Worm (Caenorhabditis elegans) whole organism, L3 larva: Measurements from ENCODE around the gene Y56A3A.30.

ENCODE experiments used
- R02D3.7 ChIP-seq: fragments of 150-350 bp; optimal IDR thresholded peaks from 2 replicates; lab custom pipeline; 2014; ENCODE audit warnings: missing biosample characterization, missing genetic modification characterization
- ceh-16 ChIP-seq: sonication (generic microtip); optimal IDR thresholded peaks from 2 replicates; lab custom pipeline; 2017; ENCODE audit warnings: missing biosample characterization, missing genetic modification characterization
- daf-12 ChIP-seq: fragments of 150-350 bp; optimal IDR thresholded peaks from 2 replicates; lab custom pipeline; 2014; ENCODE audit warnings: missing biosample characterization, missing genetic modification reagents, missing genetic modification characterization
- egl-27 ChIP-seq: sonication (generic microtip); optimal IDR thresholded peaks from 4 replicates; lab custom pipeline; 2017; ENCODE audit warnings: missing biosample characterization, missing genetic modification reagents, missing genetic modification characterization
- elt-1 ChIP-seq: fragments of 150-350 bp; optimal IDR thresholded peaks from 2 replicates; lab custom pipeline; 2014; ENCODE audit warnings: missing biosample characterization, missing genetic modification characterization
- elt-2 ChIP-seq: sonication (generic microtip); optimal IDR thresholded peaks from 2 replicates; lab custom pipeline; 2016; ENCODE audit warnings: missing genetic modification reagents, mild to moderate bottlenecking, missing genetic modification characterization, missing compliant biosample characterization
- elt-3 ChIP-seq, 3 experiments: fragments of 150-350 bp in 1 of 3; sonication (generic microtip) in 2 of 3; optimal IDR thresholded peaks; 2 replicates in 2 of 3; 4 replicates in 1 of 3; lab custom pipeline; 2014 to 2017; ENCODE audit warnings: missing biosample characterization in 3 of 3, missing genetic modification characterization in 3 of 3
- fkh-10 ChIP-seq: sonication (generic microtip); optimal IDR thresholded peaks from 2 replicates; lab custom pipeline; 2017; ENCODE audit warnings: missing biosample characterization, missing genetic modification reagents, missing genetic modification characterization
- fkh-2 ChIP-seq: fragments of 150-350 bp; optimal IDR thresholded peaks from 2 replicates; lab custom pipeline; 2014; ENCODE audit warnings: missing biosample characterization, missing genetic modification reagents, missing genetic modification characterization
- hmg-11 ChIP-seq: sonication (generic microtip); optimal IDR thresholded peaks from 2 replicates; lab custom pipeline; 2016; ENCODE audit warnings: missing genetic modification characterization, missing compliant biosample characterization
- lin-15B ChIP-seq: fragments of 150-350 bp; optimal IDR thresholded peaks from 2 replicates; lab custom pipeline; 2014; ENCODE audit warnings: missing biosample characterization, missing genetic modification characterization
- mdl-1 ChIP-seq: fragments of 150-350 bp; optimal IDR thresholded peaks from 2 replicates; lab custom pipeline; 2014; ENCODE audit warnings: missing biosample characterization, missing genetic modification characterization
- mml-1 ChIP-seq: fragments of 150-350 bp; sonication (generic microtip); optimal IDR thresholded peaks from 3 replicates; lab custom pipeline; 2014; ENCODE audit warnings: missing biosample characterization, missing genetic modification characterization
- nfya-1 ChIP-seq: sonication (generic microtip); optimal IDR thresholded peaks from 2 replicates; lab custom pipeline; 2017; ENCODE audit warnings: missing genetic modification characterization, mild to moderate bottlenecking, missing compliant biosample characterization, antibody characterized with exemption, moderate library complexity; ENCODE audit not compliant: insufficient read depth
- nhr-23 ChIP-seq: fragments of 150-350 bp; optimal IDR thresholded peaks from 2 replicates; lab custom pipeline; 2014; ENCODE audit warnings: missing biosample characterization, missing genetic modification reagents, missing genetic modification characterization
- nhr-28 ChIP-seq: fragments of 150-350 bp; optimal IDR thresholded peaks from 2 replicates; lab custom pipeline; 2014; ENCODE audit warnings: missing biosample characterization, missing genetic modification characterization
- nhr-43 ChIP-seq: sonication (generic microtip); optimal IDR thresholded peaks from 2 replicates; lab custom pipeline; 2016; ENCODE audit warnings: mild to moderate bottlenecking, missing genetic modification characterization, missing compliant biosample characterization; ENCODE audit not compliant: poor library complexity, severe bottlenecking
- nhr-67 ChIP-seq: fragments of 150-350 bp; optimal IDR thresholded peaks from 2 replicates; lab custom pipeline; 2014; ENCODE audit warnings: missing biosample characterization, missing genetic modification characterization
- nhr-76 ChIP-seq: fragments of 150-350 bp; sonication (generic microtip); optimal IDR thresholded peaks from 5 replicates; lab custom pipeline; 2014; ENCODE audit warnings: missing biosample characterization, missing genetic modification characterization
- pha-4 ChIP-seq: fragments of 150-350 bp; optimal IDR thresholded peaks from 2 replicates; lab custom pipeline; 2014; ENCODE audit warnings: missing biosample characterization, missing genetic modification reagents, missing genetic modification characterization
- pqm-1 ChIP-seq: fragments of 150-350 bp; optimal IDR thresholded peaks from 2 replicates; lab custom pipeline; 2017; ENCODE audit warnings: missing biosample characterization, missing genetic modification characterization, inconsistent platforms
- sea-2 ChIP-seq: fragments of 150-350 bp; sonication (generic microtip); optimal IDR thresholded peaks from 4 replicates; lab custom pipeline; 2014; ENCODE audit warnings: missing biosample characterization, missing genetic modification reagents, missing genetic modification characterization
- skn-1 ChIP-seq: fragments of 150-350 bp; optimal IDR thresholded peaks from 2 replicates; lab custom pipeline; 2014; ENCODE audit warnings: missing biosample characterization, missing genetic modification characterization
- snpc-4 ChIP-seq: fragments of 150-350 bp; optimal IDR thresholded peaks from 2 replicates; lab custom pipeline; 2014; ENCODE audit warnings: missing biosample characterization, missing genetic modification characterization
- tbx-2 ChIP-seq: sonication (generic microtip); optimal IDR thresholded peaks from 2 replicates; lab custom pipeline; 2016; ENCODE audit warnings: mild to moderate bottlenecking, missing genetic modification characterization, missing compliant biosample characterization
- unc-62 ChIP-seq: fragments of 150-350 bp; sonication (generic microtip); optimal IDR thresholded peaks from 4 replicates; lab custom pipeline; 2014; ENCODE audit warnings: missing biosample characterization, missing genetic modification reagents, missing genetic modification characterization
- zag-1 ChIP-seq: fragments of 150-350 bp; optimal IDR thresholded peaks from 2 replicates; lab custom pipeline; 2014; ENCODE audit warnings: missing biosample characterization, missing genetic modification characterization
- ztf-4 ChIP-seq: fragments of 150-350 bp; optimal IDR thresholded peaks from 2 replicates; lab custom pipeline; 2014; ENCODE audit warnings: missing biosample characterization, missing genetic modification characterization

The Y56A3A.30 gene

ce11 chrIII:11960080-11960479, 18.8 kb downstream of the Y56A3A.30 start, which contains the start of gene top-3:
Gene top-3 (minus strand): TSS chrIII:11960180.
- TF ChIP-seq ztf-4, result no peak
- no peak for TF ChIP-seq fkh-10 (GFP tag; lab: Kevin White, UChicago)
- TF ChIP-seq nhr-23 (tag; lab: Kevin White, UChicago), result no peak

DNA sequence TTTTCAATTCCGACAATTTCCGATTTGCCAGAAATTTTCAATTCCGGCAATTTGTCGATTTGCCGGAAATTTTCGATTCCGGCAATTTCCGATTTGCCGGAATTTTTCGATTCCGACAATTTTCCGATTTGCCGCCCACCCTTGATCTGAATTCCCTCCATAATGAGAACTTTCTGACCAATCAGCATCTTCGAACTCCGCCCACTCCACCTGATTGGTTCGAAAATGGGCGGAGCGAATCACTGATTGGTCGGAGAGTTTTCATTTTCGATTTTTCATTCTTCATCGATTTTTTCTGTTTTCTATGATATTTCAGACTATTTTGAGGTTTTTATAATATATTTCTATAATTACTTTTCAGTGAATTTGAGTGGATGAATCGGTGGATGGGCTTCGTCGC, 24.7 kb downstream of the Y56A3A.30 start:
- TF ChIP-seq nfya-1 (tag; lab: Kevin White, UChicago), result peak; percentile 85
- no peak for TF ChIP-seq mml-1 (tag; lab: Kevin White, UChicago)

DNA sequence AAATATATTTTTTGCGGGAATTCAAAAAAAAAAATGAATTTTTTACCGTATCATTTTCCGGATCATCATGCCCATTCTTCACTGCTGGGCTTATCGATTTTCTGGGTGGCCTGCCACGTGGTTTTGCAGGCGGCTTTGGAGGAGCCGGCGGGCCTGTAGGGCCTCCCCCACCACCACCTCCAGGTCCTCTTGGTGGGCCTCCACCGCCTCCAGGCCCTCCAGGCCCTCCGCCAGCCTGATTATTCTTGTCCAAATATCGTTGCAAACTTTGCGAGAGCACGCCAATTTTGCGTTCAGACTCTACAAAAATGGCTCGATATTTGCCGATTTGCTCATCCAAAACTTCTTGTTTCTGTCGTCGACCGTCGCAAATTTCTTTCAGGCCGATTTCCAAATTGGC, 27.8 kb downstream of the Y56A3A.30 start:
- no peak for TF ChIP-seq snpc-4 (tag; lab: Kevin White, UChicago)
- no peak for TF ChIP-seq nhr-67 (tag; lab: Kevin White, UChicago)
- no peak for TF ChIP-seq egl-27 (tag; lab: Kevin White, UChicago)
- TF ChIP-seq R02D3.7 (tag; lab: Kevin White, UChicago), result no peak
- TF ChIP-seq nhr-76 (tag; lab: Kevin White, UChicago), result no peak
- TF ChIP-seq tbx-2 (tag; lab: Kevin White, UChicago), result no peak
- no peak for TF ChIP-seq zag-1 (tag; lab: Kevin White, UChicago)
- TF ChIP-seq hmg-11 (tag; lab: Kevin White, UChicago), result no peak
- TF ChIP-seq mml-1 (tag; lab: Kevin White, UChicago), result no peak
- TF ChIP-seq elt-3 (tag; optimal IDR thresholded peaks at IDR 0.05; lab: Kevin White, UChicago), result no peak
- TF ChIP-seq lin-15B (tag; lab: Kevin White, UChicago), result no peak
- TF ChIP-seq elt-1, result no peak
- no peak for TF ChIP-seq daf-12 (tag; lab: Kevin White, UChicago)
- no peak for TF ChIP-seq nhr-28 (tag; lab: Kevin White, UChicago)
- no peak for TF ChIP-seq ceh-16
- no peak for TF ChIP-seq skn-1 (tag; lab: Kevin White, UChicago)
- TF ChIP-seq nhr-43 (tag; lab: Kevin White, UChicago), result no peak
- no peak for TF ChIP-seq nfya-1 (tag; lab: Kevin White, UChicago)
- TF ChIP-seq fkh-2 (tag; lab: Kevin White, UChicago), result no peak
- no peak for TF ChIP-seq mdl-1 (tag; lab: Kevin White, UChicago)

ce11 chrIII:11949276-11949879, 29.5 kb downstream of the Y56A3A.30 start:
- TF ChIP-seq zag-1 (tag; lab: Kevin White, UChicago) (no peak), pqm-1 (tag; lab: Kevin White, UChicago) (peak; percentile 40), pha-4 (tag; lab: Kevin White, UChicago) (peak; percentile 37), elt-2 (peak; percentile 40)

ce11 chrIII:11948437-11948836, 30.4 kb downstream of the Y56A3A.30 start:
- TF ChIP-seq R02D3.7 (tag; lab: Kevin White, UChicago) (no peak), pha-4 (tag; lab: Kevin White, UChicago) (peak; percentile 4), fkh-10 (GFP tag; lab: Kevin White, UChicago) (no peak), pqm-1 (tag; lab: Kevin White, UChicago) (peak; percentile 13), daf-12 (tag; lab: Kevin White, UChicago) (no peak)

ce11 chrIII:11947527-11947926, 31.3 kb downstream of the Y56A3A.30 start:
- TF ChIP-seq sea-2 (GFP tag; lab: Kevin White, UChicago), result no peak
- TF ChIP-seq hmg-11 (tag; lab: Kevin White, UChicago), result peak; percentile 27
- TF ChIP-seq nfya-1 (tag; lab: Kevin White, UChicago), result peak; percentile 21
- TF ChIP-seq unc-62, result no peak
- TF ChIP-seq egl-27 (tag; lab: Kevin White, UChicago), result no peak
- TF ChIP-seq pha-4 (tag; lab: Kevin White, UChicago), result peak; percentile 94
- no peak for TF ChIP-seq nhr-67 (tag; lab: Kevin White, UChicago)
- no peak for TF ChIP-seq snpc-4 (tag; lab: Kevin White, UChicago)
- peak; percentile 76 for TF ChIP-seq pqm-1 (tag; lab: Kevin White, UChicago)
- no peak for TF ChIP-seq daf-12 (tag; lab: Kevin White, UChicago)
- peak; percentile 51 for TF ChIP-seq elt-2
- TF ChIP-seq lin-15B (tag; lab: Kevin White, UChicago), result no peak
